Fruit fly (Drosophila melanogaster) whole organism, embryonic: ENCODE data around the gene Gld2.

ENCODE experiments used
- Awh ChIP-seq: fragments of 200-800 bp; sonication (Bioruptor generic); IDR thresholded peaks from 2 replicates; pipeline ENCODE4, ENCODE4 v1.3.6; 2022; ENCODE audit warnings: missing biosample characterization, missing genetic modification characterization
- CG10274 ChIP-seq: fragments of 200-800 bp; sonication (Bioruptor generic); optimal IDR thresholded peaks from 3 replicates; lab custom pipeline; 2017; ENCODE audit warnings: missing biosample characterization, mild to moderate bottlenecking, missing genetic modification characterization
- CG11456 ChIP-seq: fragments of 200-800 bp; sonication (Bioruptor generic); IDR thresholded peaks from 3 replicates; pipeline ENCODE4 v1.3.6; 2022; ENCODE audit warnings: missing biosample characterization, missing genetic modification characterization
- CG11504 ChIP-seq: fragments of 200-800 bp; sonication (Bioruptor generic); optimal IDR thresholded peaks from 3 replicates; lab custom pipeline; 2019; ENCODE audit warnings: missing biosample characterization, mild to moderate bottlenecking, missing genetic modification characterization, moderate library complexity
- CG12744 ChIP-seq: fragments of 200-800 bp; sonication (Bioruptor generic); optimal IDR thresholded peaks from 2 replicates; lab custom pipeline; 2016; ENCODE audit warnings: missing biosample characterization, missing genetic modification characterization
- CG1603 ChIP-seq: fragments of 200-800 bp; sonication (Bioruptor generic); optimal IDR thresholded peaks from 2 replicates; lab custom pipeline; 2019; ENCODE audit warnings: missing biosample characterization, mild to moderate bottlenecking, missing genetic modification characterization, moderate library complexity
- CG18011 ChIP-seq: fragments of 200-800 bp; sonication (Bioruptor generic); optimal IDR thresholded peaks from 2 replicates; lab custom pipeline; 2017; ENCODE audit warnings: missing biosample characterization, missing genetic modification characterization, mild to moderate bottlenecking, moderate library complexity, missing genotype
- CG18262 ChIP-seq: fragments of 200-800 bp; optimal IDR thresholded peaks from 3 replicates; lab custom pipeline; 2019; ENCODE audit warnings: missing biosample characterization, mild to moderate bottlenecking, missing genetic modification characterization, moderate library complexity
- CG18599 ChIP-seq: fragments of 200-800 bp; sonication (Bioruptor generic); optimal IDR thresholded peaks from 3 replicates; lab custom pipeline; 2017; ENCODE audit warnings: missing biosample characterization, missing genetic modification characterization, mild to moderate bottlenecking, moderate library complexity, missing genetic modification reagents
- CG2202 ChIP-seq: fragments of 200-800 bp; sonication (Bioruptor generic); optimal IDR thresholded peaks from 2 replicates; lab custom pipeline; 2018; ENCODE audit warnings: missing biosample characterization, mild to moderate bottlenecking, missing genetic modification characterization
- CG2712 ChIP-seq: fragments of 200-800 bp; optimal IDR thresholded peaks from 3 replicates; lab custom pipeline; 2019; ENCODE audit warnings: missing biosample characterization, mild to moderate bottlenecking, missing genetic modification characterization, moderate library complexity
- CG3838 ChIP-seq: fragments of 200-800 bp; sonication (Bioruptor generic); optimal IDR thresholded peaks from 3 replicates; lab custom pipeline; 2016; ENCODE audit warnings: missing biosample characterization, missing genetic modification characterization
- CG3847 ChIP-seq: fragments of 200-800 bp; sonication (Bioruptor generic); IDR thresholded peaks from 2 replicates; pipeline ENCODE4 v1.3.6; 2022; ENCODE audit warnings: missing biosample characterization, missing genetic modification characterization
- CG4328 ChIP-seq: fragments of 200-800 bp; sonication (Bioruptor generic); optimal IDR thresholded peaks from 3 replicates; lab custom pipeline; 2017; ENCODE audit warnings: missing biosample characterization, missing genetic modification reagents, missing genetic modification characterization
- CG5245 ChIP-seq: fragments of 200-800 bp; sonication (Bioruptor generic); optimal IDR thresholded peaks from 3 replicates; lab custom pipeline; 2016; ENCODE audit warnings: missing biosample characterization, missing genetic modification characterization
- CG7357 ChIP-seq: fragments of 200-800 bp; sonication (Bioruptor generic); IDR thresholded peaks from 3 replicates; pipeline ENCODE4 v1.3.6; 2022; ENCODE audit warnings: missing biosample characterization, missing genetic modification characterization
- Elba2 ChIP-seq: fragments of 200-800 bp; sonication (Bioruptor generic); optimal IDR thresholded peaks from 3 replicates; lab custom pipeline; 2016; ENCODE audit warnings: missing biosample characterization, missing genetic modification characterization
- H15 ChIP-seq: fragments of 200-800 bp; sonication (Bioruptor generic); IDR thresholded peaks from 3 replicates; pipeline ENCODE4 v1.3.6; 2022; ENCODE audit warnings: missing biosample characterization, missing genetic modification characterization
- Hey ChIP-seq: fragments of 200-800 bp; sonication (Bioruptor generic); optimal IDR thresholded peaks from 3 replicates; lab custom pipeline; 2018; ENCODE audit warnings: missing biosample characterization, mild to moderate bottlenecking, missing genetic modification characterization
- MBD-R2 ChIP-seq: fragments of 200-800 bp; sonication (Bioruptor generic); IDR thresholded peaks from 2 replicates; pipeline ENCODE4 v1.3.6; 2022; ENCODE audit warnings: missing biosample characterization, missing genetic modification characterization
- Nf-YB ChIP-seq: fragments of 200-800 bp; sonication (Bioruptor generic); optimal IDR thresholded peaks from 3 replicates; lab custom pipeline; 2019; ENCODE audit warnings: missing biosample characterization, mild to moderate bottlenecking, missing genetic modification characterization, moderate library complexity
- Oli ChIP-seq: fragments of 200-800 bp; sonication (Bioruptor generic); optimal IDR thresholded peaks from 2 replicates; lab custom pipeline; 2018; ENCODE audit warnings: missing biosample characterization, mild to moderate bottlenecking, missing genetic modification characterization, moderate library complexity
- Ptx1 ChIP-seq: fragments of 200-800 bp; sonication (Bioruptor generic); IDR thresholded peaks from 2 replicates; pipeline ENCODE4 v1.3.6; 2022; ENCODE audit warnings: missing biosample characterization, missing genetic modification characterization
- Rx ChIP-seq: fragments of 200-800 bp; sonication (Bioruptor generic); IDR thresholded peaks from 2 replicates; pipeline ENCODE4 v1.3.6; 2022; ENCODE audit warnings: missing biosample characterization, missing genetic modification characterization
- Ssrp ChIP-seq: fragments of 200-800 bp; sonication (Bioruptor generic); optimal IDR thresholded peaks from 2 replicates; lab custom pipeline; 2018; ENCODE audit warnings: missing biosample characterization, mild to moderate bottlenecking, missing genetic modification characterization, moderate library complexity
- Xrp1 ChIP-seq: fragments of 200-800 bp; sonication (Bioruptor generic); IDR thresholded peaks from 2 replicates; pipeline ENCODE4 v1.3.6; 2022; ENCODE audit warnings: missing biosample characterization, missing genetic modification characterization
- ash1 ChIP-seq: fragments of 200-800 bp; sonication (Bioruptor generic); optimal IDR thresholded peaks from 2 replicates; lab custom pipeline; 2018; ENCODE audit warnings: missing biosample characterization, mild to moderate bottlenecking, missing genetic modification characterization
- crol ChIP-seq: fragments of 200-800 bp; sonication (Bioruptor generic); IDR thresholded peaks from 2 replicates; pipeline ENCODE4 v1.3.6; 2022; ENCODE audit warnings: missing biosample characterization, missing genetic modification characterization
- dmrt11E ChIP-seq: fragments of 200-800 bp; sonication (Bioruptor generic); optimal IDR thresholded peaks from 3 replicates; lab custom pipeline; 2018; ENCODE audit warnings: missing biosample characterization, mild to moderate bottlenecking, missing genetic modification characterization, moderate library complexity
- dpn ChIP-seq, 2 experiments: fragments of 200-800 bp; sonication (Bioruptor generic); optimal IDR thresholded peaks; 3 replicates each; lab custom pipeline; 2016; ENCODE audit warnings: missing biosample characterization in 2 of 2, missing genetic modification characterization in 2 of 2
- eve ChIP-seq, 2 experiments: fragments of >200 bp; optimal IDR thresholded peaks; 2 replicates each; lab custom pipeline; 2017; ENCODE audit warnings: missing biosample characterization in 2 of 2, missing genetic modification characterization in 2 of 2
- ewg ChIP-seq: fragments of 200-800 bp; sonication (Bioruptor generic); optimal IDR thresholded peaks from 3 replicates; lab custom pipeline; 2017; ENCODE audit warnings: mild to moderate bottlenecking, missing biosample characterization, missing genetic modification reagents, missing genetic modification characterization
- fd96Cb ChIP-seq: fragments of 200-800 bp; sonication (Bioruptor generic); optimal IDR thresholded peaks from 2 replicates; lab custom pipeline; 2018; ENCODE audit warnings: missing biosample characterization, mild to moderate bottlenecking, missing genetic modification characterization, moderate library complexity
- gce ChIP-seq: fragments of 200-800 bp; sonication (Bioruptor generic); IDR thresholded peaks from 3 replicates; pipeline ENCODE4 v1.3.6; 2022; ENCODE audit warnings: missing biosample characterization, missing genetic modification characterization
- gem ChIP-seq: fragments of 200-800 bp; sonication (Bioruptor generic); optimal IDR thresholded peaks from 2 replicates; lab custom pipeline; 2019; ENCODE audit warnings: missing biosample characterization, mild to moderate bottlenecking, missing genetic modification characterization, moderate library complexity
- ind ChIP-seq: fragments of 200-800 bp; sonication (Bioruptor generic); optimal IDR thresholded peaks from 3 replicates; lab custom pipeline; 2016; ENCODE audit warnings: missing biosample characterization, missing genetic modification characterization
- kay ChIP-seq: fragments of 200-800 bp; sonication (Bioruptor generic); optimal IDR thresholded peaks from 2 replicates; lab custom pipeline; 2016; ENCODE audit warnings: missing biosample characterization, missing genetic modification characterization
- ken ChIP-seq: fragments of 200-800 bp; sonication (Bioruptor generic); IDR thresholded peaks from 3 replicates; pipeline ENCODE4 v1.3.6; 2022; ENCODE audit warnings: missing biosample characterization, missing genetic modification characterization
- lbe ChIP-seq: fragments of 200-800 bp; sonication (Bioruptor generic); optimal IDR thresholded peaks from 2 replicates; lab custom pipeline; 2016; ENCODE audit warnings: missing biosample characterization, mild to moderate bottlenecking, missing genetic modification characterization
- mirr ChIP-seq: fragments of 200-800 bp; sonication (Bioruptor generic); optimal IDR thresholded peaks from 3 replicates; lab custom pipeline; 2018; ENCODE audit warnings: missing biosample characterization, mild to moderate bottlenecking, missing genetic modification characterization
- rib ChIP-seq: fragments of 200-800 bp; sonication (Bioruptor generic); IDR thresholded peaks from 2 replicates; pipeline ENCODE4 v1.3.6; 2022; ENCODE audit warnings: missing biosample characterization, missing genetic modification characterization
- scrt ChIP-seq: fragments of 200-800 bp; sonication (Bioruptor generic); optimal IDR thresholded peaks from 2 replicates; lab custom pipeline; 2018; ENCODE audit warnings: missing biosample characterization, mild to moderate bottlenecking, missing genetic modification characterization, moderate library complexity
- seq ChIP-seq: fragments of 200-800 bp; sonication (Bioruptor generic); IDR thresholded peaks from 2 replicates; pipeline ENCODE4 v1.3.6; 2022; ENCODE audit warnings: missing biosample characterization, missing genetic modification characterization
- sim ChIP-seq: fragments of 200-800 bp; sonication (Bioruptor generic); IDR thresholded peaks from 2 replicates; pipeline ENCODE4 v1.3.6; 2022; ENCODE audit warnings: missing biosample characterization, missing genetic modification characterization
- sisA ChIP-seq: fragments of 200-800 bp; sonication (Bioruptor generic); IDR thresholded peaks from 2 replicates; pipeline ENCODE4 v1.3.6; 2022; ENCODE audit warnings: missing biosample characterization, missing genetic modification characterization
- slbo ChIP-seq: fragments of 200-800 bp; sonication (Bioruptor generic); IDR thresholded peaks from 2 replicates; pipeline ENCODE4 v1.3.6; 2022; ENCODE audit warnings: missing biosample characterization, missing genetic modification characterization
- tll ChIP-seq, 2 experiments: fragments of 200-800 bp in 1 of 2; fragments of >200 bp in 1 of 2; sonication (Bioruptor generic) in 1 of 2; optimal IDR thresholded peaks; 2 replicates each; lab custom pipeline; 2017 to 2019; ENCODE audit warnings: missing biosample characterization in 2 of 2, missing genetic modification characterization in 2 of 2, mild to moderate bottlenecking in 1 of 2, moderate library complexity in 1 of 2
- tna ChIP-seq: fragments of 200-800 bp; sonication (Bioruptor generic); IDR thresholded peaks from 2 replicates; pipeline ENCODE4 v1.3.6; 2022; ENCODE audit warnings: missing biosample characterization, missing genetic modification characterization; ENCODE audit not compliant: partially characterized antibody

The Gld2 gene

DNA sequence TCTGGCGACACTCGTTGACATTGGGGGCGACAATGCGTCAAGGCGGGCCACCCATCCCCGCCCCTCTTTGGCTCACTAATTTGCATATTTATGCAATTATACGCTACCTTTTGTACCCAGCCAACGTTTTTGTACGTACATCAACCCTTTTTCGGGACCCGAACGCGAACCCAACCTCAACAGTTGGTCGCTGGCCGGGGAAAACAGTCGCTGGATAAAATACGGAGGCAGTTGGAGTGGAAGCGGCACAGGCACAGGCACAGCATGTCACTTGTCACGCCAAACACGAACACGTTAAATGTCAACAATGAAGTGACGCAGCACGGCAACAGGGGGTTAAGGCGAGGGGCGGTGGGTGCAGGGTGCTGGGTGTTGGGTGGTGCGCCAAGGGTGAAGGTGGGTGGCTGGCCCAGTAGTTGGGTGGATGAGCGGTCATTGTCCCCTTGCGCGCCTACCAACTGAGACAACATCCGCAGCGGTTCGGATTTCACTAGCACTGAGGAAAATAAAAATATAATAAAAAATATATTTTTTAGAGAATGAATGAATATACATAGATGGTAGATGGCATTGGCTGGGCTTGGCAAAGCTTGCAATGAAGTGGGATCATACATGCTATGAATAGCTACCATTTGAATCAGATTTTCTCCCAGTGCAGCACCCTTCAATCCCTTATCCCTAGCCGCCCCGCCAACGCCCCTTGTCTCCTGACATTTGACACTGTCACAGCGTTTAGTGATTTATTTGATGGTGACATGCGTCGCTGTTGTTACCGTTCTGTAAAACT, 49.2 kb downstream of the Gld2 start (continued):
- TF ChIP-seq ewg (GFP tag; lab: Kevin White, UChicago) (no peak), ken (GFP tag; lab: Robert Waterston, UW) (peak; percentile 65; the same call in 2 of the 3 replicates), eve (GFP tag; optimal IDR thresholded peaks at IDR 0.05; lab: Kevin White, UChicago) (no peak), dmrt11E (tag; lab: Kevin White, UChicago) (peak; percentile 15), Rx (GFP tag; lab: Robert Waterston, UW) (0 out of 2 replicates have a peak, but pooled peaks have one; percentile 18), CG7357 (GFP tag; lab: Robert Waterston, UW) (no peak), gce (GFP tag; lab: Robert Waterston, UW) (0 out of 3 replicates have a peak, but pooled peaks have one; percentile 29), CG3838 (GFP tag; lab: Kevin White, UChicago) (no peak), gem (tag; lab: Kevin White, UChicago) (peak; percentile 52), Ssrp (tag; lab: Kevin White, UChicago) (peak; percentile 0), Xrp1 (peak; percentile 64; the same call in 1 of the 2 replicates), rib (GFP tag; lab: Robert Waterston, UW) (no peak), ind (GFP tag; lab: Kevin White, UChicago) (peak; percentile 14), fd96Cb (tag; lab: Kevin White, UChicago) (no peak), CG3847 (GFP tag; lab: Robert Waterston, UW) (0 out of 2 replicates have a peak, but pooled peaks have one; percentile 9), Ptx1 (GFP tag; lab: Robert Waterston, UW) (peak; percentile 45; the same call in 1 of the 2 replicates), CG5245 (GFP tag; lab: Kevin White, UChicago) (no peak), sim (GFP tag; lab: Robert Waterston, UW) (0 out of 2 replicates have a peak, but pooled peaks have one; percentile 43), CG11504 (peak; percentile 49), kay (GFP tag; lab: Kevin White, UChicago) (no peak), tll (GFP tag; optimal IDR thresholded peaks at IDR 0.05; lab: Kevin White, UChicago) (no peak), CG11456 (GFP tag; lab: Robert Waterston, UW) (0 out of 3 replicates have a peak, but pooled peaks have one; percentile 41), CG2202 (tag; lab: Kevin White, UChicago) (no peak), CG10274 (GFP tag; lab: Kevin White, UChicago) (no peak), seq (GFP tag; lab: Robert Waterston, UW) (0 out of 2 replicates have a peak, but pooled peaks have one; percentile 36), crol (GFP tag; lab: Robert Waterston, UW) (peak; percentile 76), Oli (tag; lab: Kevin White, UChicago) (peak; percentile 6), H15 (GFP tag; lab: Robert Waterston, UW) (0 out of 3 replicates have a peak, but pooled peaks have one; percentile 22), CG12744 (GFP tag; lab: Kevin White, UChicago) (no peak), slbo (0 out of 2 replicates have a peak, but pooled peaks have one; percentile 37), tna (GFP tag; lab: Robert Waterston, UW) (no peak), Awh (GFP tag; lab: Robert Waterston, UW) (no peak), CG18599 (peak; percentile 66), MBD-R2 (GFP tag; lab: Robert Waterston, UW) (no peak; the same call in 1 of the 2 replicates), Hey (peak; percentile 59), lbe (GFP tag; lab: Kevin White, UChicago) (no peak), ash1 (GFP tag; lab: Kevin White, UChicago) (no peak), scrt (GFP tag; lab: Kevin White, UChicago) (peak; percentile 86), CG4328 (GFP tag; lab: Kevin White, UChicago) (no peak), CG18262 (tag; lab: Kevin White, UChicago) (peak; percentile 37), sisA (GFP tag; lab: Robert Waterston, UW) (peak; percentile 46; the same call in 1 of the 2 replicates), Nf-YB (GFP tag; lab: Kevin White, UChicago) (no peak), dpn (GFP tag; optimal IDR thresholded peaks at IDR 0.05; lab: Kevin White, UChicago) (peak in 1 of 2 experiments; percentile 5), CG18011 (GFP tag; lab: Kevin White, UChicago) (no peak), CG1603 (tag; lab: Kevin White, UChicago) (no peak), mirr (GFP tag; lab: Kevin White, UChicago) (peak; percentile 27), CG2712 (tag; lab: Kevin White, UChicago) (peak; percentile 52), Elba2 (GFP tag; lab: Kevin White, UChicago) (no peak)
